Fruit fly (Drosophila melanogaster) whole organism, adult: ENCODE measurements around the gene mbt.

Experiments
- CG12768 ChIP-seq: fragments of 200-800 bp; sonication (Bioruptor generic); optimal IDR thresholded peaks from 2 replicates; lab custom pipeline; 2017; ENCODE audit warnings: missing biosample characterization, missing genetic modification characterization, mild to moderate bottlenecking, moderate library complexity, missing genetic modification reagents
- CG14711 ChIP-seq: fragments of 200-800 bp; sonication (Bioruptor generic); optimal IDR thresholded peaks from 2 replicates; lab custom pipeline; 2018; ENCODE audit warnings: missing biosample characterization, mild to moderate bottlenecking, missing genetic modification characterization, moderate library complexity
- CG33017 ChIP-seq: fragments of 200-800 bp; sonication (Bioruptor generic); optimal IDR thresholded peaks from 2 replicates; lab custom pipeline; 2018; ENCODE audit warnings: missing biosample characterization, mild to moderate bottlenecking, missing genetic modification characterization, moderate library complexity
- Hr96 ChIP-seq: fragments of 200-800 bp; sonication (Bioruptor generic); optimal IDR thresholded peaks from 2 replicates; lab custom pipeline; 2016; ENCODE audit warnings: missing biosample characterization, missing genetic modification characterization
- Mnt ChIP-seq: fragments of 200-800 bp; sonication (Bioruptor generic); optimal IDR thresholded peaks from 2 replicates; lab custom pipeline; 2016; ENCODE audit warnings: missing biosample characterization, mild to moderate bottlenecking, missing genetic modification characterization
- cnc ChIP-seq, 2 experiments: fragments of >200 bp; optimal IDR thresholded peaks; 2 replicates each; lab custom pipeline; 2017
- kay ChIP-seq: fragments of 200-800 bp; sonication (Bioruptor generic); peaks from one replicate; lab custom pipeline; 2016; ENCODE audit warnings: missing biosample characterization, missing genetic modification characterization, borderline replicate concordance
- tj ChIP-seq: fragments of 200-800 bp; sonication (Bioruptor generic); optimal IDR thresholded peaks from 3 replicates; lab custom pipeline; 2017; ENCODE audit warnings: missing biosample characterization, mild to moderate bottlenecking, missing genetic modification characterization, moderate library complexity

- TF ChIP-seq Mnt (GFP tag; lab: Kevin White, UChicago) (no peak), CG14711 (tag; lab: Kevin White, UChicago) (no peak), CG12768 (GFP tag; lab: Kevin White, UChicago) (no peak), tj (GFP tag; lab: Kevin White, UChicago) (peak; percentile 90), CG33017 (tag; lab: Kevin White, UChicago) (no peak), Hr96 (GFP tag; lab: Kevin White, UChicago) (no peak), kay (GFP tag; lab: Kevin White, UChicago) (no peak), cnc (optimal IDR thresholded peaks at IDR 0.05; lab: Kevin White, UChicago) (no peak)
These were observed 30.6 kb downstream of the mbt start for dm6 chrX:16641101-16641420.
